Worm (Caenorhabditis elegans): ENCODE data around the gene lin-54.

DNA sequence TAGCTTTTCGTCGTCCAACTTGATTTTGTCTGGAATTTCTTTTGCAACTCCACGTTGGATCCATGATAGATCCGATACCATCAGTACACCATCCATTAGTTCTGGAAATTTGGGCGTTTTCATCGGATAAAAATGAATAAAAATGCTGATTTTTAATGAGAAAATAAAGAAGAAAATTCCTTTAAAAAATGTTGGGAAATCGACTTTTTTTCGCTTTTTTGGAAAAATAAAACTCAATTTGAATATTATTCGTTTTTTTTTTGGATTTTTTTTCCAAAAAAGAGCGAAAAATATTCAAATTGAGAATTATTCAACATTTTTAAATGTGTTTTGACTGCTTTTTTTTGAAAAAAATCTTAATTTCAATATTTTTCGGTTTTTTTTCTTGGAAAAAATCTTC is 4.4 kb upstream of the lin-54 start, which contains the start of gene pwp-1:
- TF ChIP-seq pha-4 (tag; optimal IDR thresholded peaks at IDR 0.05): no peak
- no peak for TF ChIP-seq unc-39 (tag; optimal IDR thresholded peaks at IDR 0.05)

All from whole organism, mixed stage, embryonic.